Fruit fly (Drosophila melanogaster): ENCODE measurements around the gene CG15059.

CG15059 gene

DNA sequence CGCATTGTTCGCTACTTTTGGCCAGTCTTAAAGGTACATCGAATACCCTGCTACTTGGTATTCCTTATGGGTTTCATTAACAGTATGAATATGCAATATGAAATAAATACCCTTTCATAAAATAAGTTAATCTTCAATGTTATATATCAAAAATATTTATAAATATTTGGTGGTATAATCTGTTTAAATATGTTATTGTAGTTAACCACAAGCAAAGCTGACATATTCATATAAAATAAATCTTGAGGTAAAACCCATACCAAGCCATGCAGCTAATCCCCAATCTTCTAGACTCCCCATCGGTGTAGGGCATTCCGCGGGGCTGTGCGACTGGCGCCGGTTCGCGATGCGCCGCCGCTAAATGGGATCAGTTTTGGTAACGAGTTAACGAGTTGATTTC is 13.1 kb upstream of the CG15059 start:
- peak; percentile 39 for TF ChIP-seq CG10274 (GFP tag; optimal IDR thresholded peaks at IDR 0.05)
- TF ChIP-seq CG9932 (GFP tag; IDR thresholded peaks at IDR 0.05): no peak
- TF ChIP-seq CG2712 (tag; optimal IDR thresholded peaks at IDR 0.05): no peak
- peak in 1 of 2 experiments; percentile 21 for TF ChIP-seq bsh (GFP tag; optimal IDR thresholded peaks at IDR 0.05)
- no peak for TF ChIP-seq Hr78 (GFP tag; optimal IDR thresholded peaks at IDR 0.05)
- no peak for TF ChIP-seq Ravus (GFP tag; IDR thresholded peaks at IDR 0.05)
- no peak for TF ChIP-seq CG8281 (tag; optimal IDR thresholded peaks at IDR 0.05)
- peak; percentile 10 for TF ChIP-seq nom (GFP tag; optimal IDR thresholded peaks at IDR 0.05)
- no peak for TF ChIP-seq twi (tag; optimal IDR thresholded peaks at IDR 0.05)
- TF ChIP-seq CG2202 (tag; optimal IDR thresholded peaks at IDR 0.05): no peak
- TF ChIP-seq dmrt99B (tag; optimal IDR thresholded peaks at IDR 0.05): peak; percentile 2
- no peak for TF ChIP-seq Dref (GFP tag; IDR thresholded peaks at IDR 0.05)
- TF ChIP-seq CG11504 (tag; optimal IDR thresholded peaks at IDR 0.05): peak; percentile 20
- TF ChIP-seq CG4820 (GFP tag; optimal IDR thresholded peaks at IDR 0.05): no peak
- no peak for TF ChIP-seq CG6254 (GFP tag; optimal IDR thresholded peaks at IDR 0.05)
- no peak for TF ChIP-seq D19A (tag; optimal IDR thresholded peaks at IDR 0.05)
- no peak for TF ChIP-seq CG14667 (GFP tag; IDR thresholded peaks at IDR 0.05)

DNA sequence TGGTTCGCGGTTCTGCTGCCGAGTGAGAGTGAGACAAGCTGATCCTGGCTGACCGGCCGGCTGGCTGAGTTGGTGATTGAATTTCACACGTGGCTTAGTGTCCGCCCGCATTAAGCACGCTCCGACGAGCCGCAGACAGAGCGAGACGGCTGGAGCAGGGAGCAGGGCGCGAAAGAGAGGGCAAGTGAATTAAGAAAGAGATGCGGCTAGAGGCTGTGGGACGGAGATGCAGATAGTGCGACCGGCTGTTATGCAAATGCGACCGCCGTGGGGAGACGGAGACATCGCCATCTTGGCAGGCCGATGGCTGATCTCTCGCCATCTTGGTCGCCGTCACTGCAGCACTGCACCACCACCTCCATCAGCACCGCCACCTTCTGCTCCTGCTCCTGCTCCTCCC is 7.5 kb upstream of the CG15059 start:
- peak; percentile 67 for TF ChIP-seq CG10321 (GFP tag; IDR thresholded peaks at IDR 0.05)
- TF ChIP-seq unc-4 (GFP tag; IDR thresholded peaks at IDR 0.05; ENCODE audit: partially characterized antibody): no peak
- TF ChIP-seq CG1832 (GFP tag; optimal IDR thresholded peaks at IDR 0.05): peak; percentile 64
- TF ChIP-seq Vsx1 (GFP tag; optimal IDR thresholded peaks at IDR 0.05): no peak
- peak in 1 of 2 experiments; percentile 5 for TF ChIP-seq tll (GFP tag; optimal IDR thresholded peaks at IDR 0.05)
- no peak for TF ChIP-seq row (GFP tag; IDR thresholded peaks at IDR 0.05)
- TF ChIP-seq lbe (GFP tag; optimal IDR thresholded peaks at IDR 0.05): no peak
- no peak for TF ChIP-seq Camta (GFP tag; optimal IDR thresholded peaks at IDR 0.05)
- TF ChIP-seq vvl (GFP tag; IDR thresholded peaks at IDR 0.05): peak; percentile 57; the same call in 1 of the 2 replicates
- peak; percentile 11 for TF ChIP-seq Nf-YB (GFP tag; optimal IDR thresholded peaks at IDR 0.05)
- TF ChIP-seq D19A (tag; optimal IDR thresholded peaks at IDR 0.05): no peak
- TF ChIP-seq Optix (GFP tag; IDR thresholded peaks at IDR 0.05): no peak
- no peak for TF ChIP-seq mam (GFP tag; optimal IDR thresholded peaks at IDR 0.05)
- no peak for TF ChIP-seq pum (GFP tag; optimal IDR thresholded peaks at IDR 0.05)
- TF ChIP-seq chn (GFP tag; optimal IDR thresholded peaks at IDR 0.05): no peak

DNA sequence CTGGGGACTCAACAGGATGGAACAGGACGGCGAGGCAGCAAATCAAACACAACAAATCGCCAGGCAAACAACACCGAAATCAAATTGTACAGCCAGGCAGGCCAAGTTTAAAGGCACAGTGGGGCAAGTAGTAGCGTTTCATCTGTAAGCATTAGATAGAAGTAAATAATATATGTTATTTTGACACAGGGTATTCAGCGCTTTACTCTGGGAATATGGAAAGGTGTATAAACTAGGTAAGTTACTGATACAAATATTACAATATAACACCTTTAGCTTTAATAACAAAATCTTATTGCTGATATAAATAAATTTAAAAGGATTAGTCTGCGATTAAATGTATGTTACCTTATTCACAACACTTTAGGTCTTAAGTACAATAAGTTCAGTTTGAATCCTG is 4.1 kb upstream of the CG15059 start:
- TF ChIP-seq dmrt11E (tag; optimal IDR thresholded peaks at IDR 0.05): peak; percentile 6
- TF ChIP-seq Lhr (GFP tag; optimal IDR thresholded peaks at IDR 0.05): no peak
- TF ChIP-seq CG18262 (tag; optimal IDR thresholded peaks at IDR 0.05): peak; percentile 2
- TF ChIP-seq CG9437 (GFP tag; optimal IDR thresholded peaks at IDR 0.05): no peak
- no peak for TF ChIP-seq CG3407 (GFP tag; optimal IDR thresholded peaks at IDR 0.05)
- TF ChIP-seq en (GFP tag; optimal IDR thresholded peaks at IDR 0.05): no peak
- TF ChIP-seq org-1 (GFP tag; optimal IDR thresholded peaks at IDR 0.05): no peak
- no peak for TF ChIP-seq seq (GFP tag; IDR thresholded peaks at IDR 0.05)
- TF ChIP-seq nom (GFP tag; optimal IDR thresholded peaks at IDR 0.05): no peak
- TF ChIP-seq CG9727 (GFP tag; optimal IDR thresholded peaks at IDR 0.05): peak; percentile 8
- no peak for TF ChIP-seq Dad (GFP tag; optimal IDR thresholded peaks at IDR 0.05)
- no peak for TF ChIP-seq tap (tag; optimal IDR thresholded peaks at IDR 0.05)

Data from whole organism, embryonic.